Worm (Caenorhabditis elegans): Measurements from ENCODE around the gene asp-8.

- TF ChIP-seq ama-1 (optimal IDR thresholded peaks at IDR 0.05), result no peak
- TF ChIP-seq nhr-11 (tag; optimal IDR thresholded peaks at IDR 0.05), result no peak
- no peak for TF ChIP-seq dmd-4 (tag; optimal IDR thresholded peaks at IDR 0.05; ENCODE audit: borderline replicate concordance)
- no peak for TF ChIP-seq fkh-10 (GFP tag; optimal IDR thresholded peaks at IDR 0.05)
- TF ChIP-seq pha-2 (tag; optimal IDR thresholded peaks at IDR 0.05), result no peak
- no peak for TF ChIP-seq tbx-7 (tag; optimal IDR thresholded peaks at IDR 0.05)
- TF ChIP-seq hlh-30 (tag; optimal IDR thresholded peaks at IDR 0.05; ENCODE audit: insufficient read depth), result no peak
- no peak for TF ChIP-seq fax-1 (tag; optimal IDR thresholded peaks at IDR 0.05)
- no peak for TF ChIP-seq elt-2 (tag; optimal IDR thresholded peaks at IDR 0.05)
- no peak for TF ChIP-seq pag-3 (tag; optimal IDR thresholded peaks at IDR 0.05; ENCODE audit: borderline replicate concordance)
- no peak for TF ChIP-seq ceh-34 (tag; optimal IDR thresholded peaks at IDR 0.05)
- TF ChIP-seq ref-2 (tag; optimal IDR thresholded peaks at IDR 0.05), result no peak
These were observed 13.7 kb downstream of the asp-8 start for ce11 chrV:3038058-3038457.

All from whole organism, late embryonic.